Fruit fly (Drosophila melanogaster) whole organism, prepupa: ENCODE data around the gene Gdh.

Experiments used
- Blimp-1 ChIP-seq: fragments of 200-800 bp; sonication (Bioruptor generic); optimal IDR thresholded peaks from 3 replicates; lab custom pipeline; 2017; ENCODE audit warnings: missing biosample characterization, missing genetic modification characterization, mild to moderate bottlenecking, moderate library complexity, missing genetic modification reagents
- CG10631 ChIP-seq: fragments of 200-800 bp; sonication (Bioruptor generic); optimal IDR thresholded peaks from 2 replicates; lab custom pipeline; 2016; ENCODE audit warnings: missing biosample characterization, missing genetic modification characterization
- CG11294 ChIP-seq: fragments of 200-800 bp; sonication (Bioruptor generic); IDR thresholded peaks from 2 replicates; pipeline ENCODE4 v1.3.6; 2022; ENCODE audit warnings: missing biosample characterization, missing genetic modification characterization
- CG11762 ChIP-seq: fragments of 200-800 bp; sonication (Bioruptor generic); optimal IDR thresholded peaks from 3 replicates; lab custom pipeline; 2016; ENCODE audit warnings: missing biosample characterization, missing genetic modification characterization; ENCODE audit not compliant: insufficient read depth
- CG15336 ChIP-seq: fragments of 200-800 bp; sonication (Bioruptor generic); IDR thresholded peaks from 2 replicates; pipeline ENCODE4 v1.3.6; 2022; ENCODE audit warnings: missing biosample characterization, missing genetic modification characterization
- CG1621 ChIP-seq: fragments of 200-800 bp; sonication (Bioruptor generic); optimal IDR thresholded peaks from 3 replicates; lab custom pipeline; 2018; ENCODE audit warnings: missing biosample characterization, mild to moderate bottlenecking, missing genetic modification characterization
- CG16779 ChIP-seq: fragments of 200-800 bp; sonication (Bioruptor generic); optimal IDR thresholded peaks from 3 replicates; lab custom pipeline; 2017; ENCODE audit warnings: missing biosample characterization, mild to moderate bottlenecking, missing genetic modification characterization
- CG31627 ChIP-seq: fragments of 200-800 bp; sonication (Bioruptor generic); optimal IDR thresholded peaks from 3 replicates; lab custom pipeline; 2016; ENCODE audit warnings: missing biosample characterization, missing genetic modification characterization
- CG32006 ChIP-seq: fragments of 200-800 bp; sonication (Bioruptor generic); optimal IDR thresholded peaks from 3 replicates; lab custom pipeline; 2017; ENCODE audit warnings: missing biosample characterization, mild to moderate bottlenecking, missing genetic modification characterization
- CG6163 ChIP-seq: fragments of 200-800 bp; sonication (Bioruptor generic); IDR thresholded peaks from 3 replicates; pipeline ENCODE4 v1.3.6; 2022; ENCODE audit warnings: missing biosample characterization, missing genetic modification characterization
- CG6276 ChIP-seq: fragments of 200-800 bp; sonication (Bioruptor generic); optimal IDR thresholded peaks from 2 replicates; lab custom pipeline; 2017; ENCODE audit warnings: missing biosample characterization, mild to moderate bottlenecking, missing genetic modification characterization
- CG6792 ChIP-seq: fragments of 200-800 bp; sonication (Bioruptor generic); optimal IDR thresholded peaks from 3 replicates; lab custom pipeline; 2016; ENCODE audit warnings: missing biosample characterization, missing genetic modification characterization
- CG6808 ChIP-seq: fragments of 200-800 bp; sonication (Bioruptor generic); optimal IDR thresholded peaks from 3 replicates; lab custom pipeline; 2017; ENCODE audit warnings: missing biosample characterization, missing genetic modification characterization, mild to moderate bottlenecking, moderate library complexity, missing genetic modification reagents
- CG6854 ChIP-seq: fragments of 200-800 bp; sonication (Bioruptor generic); optimal IDR thresholded peaks from 2 replicates; lab custom pipeline; 2017; ENCODE audit warnings: missing biosample characterization, mild to moderate bottlenecking, missing genetic modification characterization
- CG8119 ChIP-seq: fragments of 200-800 bp; sonication (Bioruptor generic); IDR thresholded peaks from 3 replicates; pipeline ENCODE4 v1.3.6; 2022; ENCODE audit warnings: missing biosample characterization, missing genetic modification characterization
- CG9139 ChIP-seq: fragments of 200-800 bp; sonication (Bioruptor generic); optimal IDR thresholded peaks from 3 replicates; lab custom pipeline; 2017; ENCODE audit warnings: missing biosample characterization, mild to moderate bottlenecking, missing genetic modification characterization
- Eip75B ChIP-seq: fragments of 200-800 bp; sonication (Bioruptor generic); optimal IDR thresholded peaks from 3 replicates; lab custom pipeline; 2016; ENCODE audit warnings: missing biosample characterization, missing genetic modification characterization
- Eip78C ChIP-seq: fragments of 200-800 bp; sonication (Bioruptor generic); peaks from one replicate; lab custom pipeline; 2016; ENCODE audit warnings: missing biosample characterization, missing genetic modification characterization
- Eip93F ChIP-seq: fragments of 200-800 bp; sonication (Bioruptor generic); optimal IDR thresholded peaks from 2 replicates; lab custom pipeline; 2016; ENCODE audit warnings: missing biosample characterization, mild to moderate bottlenecking, missing genetic modification characterization
- Ets96B ChIP-seq: fragments of 200-800 bp; optimal IDR thresholded peaks from 2 replicates; lab custom pipeline; 2019; ENCODE audit warnings: missing biosample characterization, mild to moderate bottlenecking, missing genetic modification characterization, moderate library complexity
- Hr39 ChIP-seq: fragments of 200-800 bp; sonication (Bioruptor generic); optimal IDR thresholded peaks from 2 replicates; lab custom pipeline; 2016; ENCODE audit warnings: missing biosample characterization, missing genetic modification characterization
- Hr4 ChIP-seq: fragments of 200-800 bp; sonication (Bioruptor generic); optimal IDR thresholded peaks from 3 replicates; lab custom pipeline; 2016; ENCODE audit warnings: missing biosample characterization, missing genetic modification characterization
- Met ChIP-seq: fragments of 200-800 bp; sonication (Bioruptor generic); optimal IDR thresholded peaks from 3 replicates; lab custom pipeline; 2016; ENCODE audit warnings: missing biosample characterization, missing genetic modification characterization
- OdsH ChIP-seq: fragments of 200-800 bp; sonication (Bioruptor generic); optimal IDR thresholded peaks from 3 replicates; lab custom pipeline; 2016; ENCODE audit warnings: missing biosample characterization, missing genetic modification characterization
- Smox ChIP-seq: fragments of 200-800 bp; sonication (Bioruptor generic); optimal IDR thresholded peaks from 3 replicates; lab custom pipeline; 2016; ENCODE audit warnings: missing biosample characterization, missing genetic modification characterization
- Sox102F ChIP-seq: fragments of 200-800 bp; sonication (Bioruptor generic); optimal IDR thresholded peaks from 2 replicates; lab custom pipeline; 2016; ENCODE audit warnings: missing biosample characterization, mild to moderate bottlenecking, missing genetic modification characterization
- Sox14 ChIP-seq: fragments of 200-800 bp; sonication (Bioruptor generic); optimal IDR thresholded peaks from 3 replicates; lab custom pipeline; 2016; ENCODE audit warnings: missing biosample characterization, missing genetic modification characterization
- Sox15 ChIP-seq: fragments of 200-800 bp; sonication (Bioruptor generic); optimal IDR thresholded peaks from 3 replicates; lab custom pipeline; 2016; ENCODE audit warnings: missing biosample characterization, missing genetic modification characterization
- achi ChIP-seq: fragments of 200-800 bp; sonication (Bioruptor generic); optimal IDR thresholded peaks from 3 replicates; lab custom pipeline; 2016; ENCODE audit warnings: missing biosample characterization, missing genetic modification characterization
- cyc ChIP-seq: fragments of 200-800 bp; sonication (Bioruptor generic); optimal IDR thresholded peaks from 3 replicates; lab custom pipeline; 2016; ENCODE audit warnings: missing biosample characterization, missing genetic modification characterization
- dac ChIP-seq: fragments of 200-800 bp; sonication (Bioruptor generic); optimal IDR thresholded peaks from 2 replicates; lab custom pipeline; 2017; ENCODE audit warnings: missing biosample characterization, mild to moderate bottlenecking, missing genetic modification characterization
- dsx ChIP-seq: fragments of 200-800 bp; optimal IDR thresholded peaks from 3 replicates; lab custom pipeline; 2019; ENCODE audit warnings: missing biosample characterization, mild to moderate bottlenecking, missing genetic modification characterization, moderate library complexity; ENCODE audit not compliant: poor library complexity, severe bottlenecking
- eg ChIP-seq: fragments of 200-800 bp; sonication (Bioruptor generic); IDR thresholded peaks from 3 replicates; pipeline ENCODE4 v1.3.6; 2022; ENCODE audit warnings: missing biosample characterization, missing genetic modification characterization
- fd59A ChIP-seq: fragments of 200-800 bp; sonication (Bioruptor generic); optimal IDR thresholded peaks from 2 replicates; lab custom pipeline; 2017; ENCODE audit warnings: missing biosample characterization, mild to moderate bottlenecking, missing genetic modification characterization, missing genetic modification reagents
- fd85E ChIP-seq: fragments of 200-800 bp; sonication (Bioruptor generic); optimal IDR thresholded peaks from 3 replicates; lab custom pipeline; 2016; ENCODE audit warnings: missing biosample characterization, missing genetic modification characterization
- lz ChIP-seq: fragments of 200-800 bp; sonication (Bioruptor generic); optimal IDR thresholded peaks from 3 replicates; lab custom pipeline; 2016; ENCODE audit warnings: missing biosample characterization, missing genetic modification characterization
- net ChIP-seq: fragments of 200-800 bp; sonication (Bioruptor generic); optimal IDR thresholded peaks from 3 replicates; lab custom pipeline; 2016; ENCODE audit warnings: missing biosample characterization, missing genetic modification characterization
- pdm3 ChIP-seq: fragments of 200-800 bp; sonication (Bioruptor generic); optimal IDR thresholded peaks from 3 replicates; lab custom pipeline; 2016; ENCODE audit warnings: missing biosample characterization, missing genetic modification characterization
- salr ChIP-seq, 2 experiments: fragments of 200-800 bp; sonication (Bioruptor generic); optimal IDR thresholded peaks; 3 replicates each; lab custom pipeline; 2016 to 2018; ENCODE audit warnings: missing biosample characterization in 2 of 2, missing genetic modification characterization in 2 of 2, mild to moderate bottlenecking in 1 of 2
- svp ChIP-seq: fragments of 200-800 bp; sonication (Bioruptor generic); peaks from one replicate; lab custom pipeline; 2016; ENCODE audit warnings: missing biosample characterization, missing genetic modification characterization
- topi ChIP-seq: fragments of 200-800 bp; sonication (Bioruptor generic); optimal IDR thresholded peaks from 3 replicates; lab custom pipeline; 2016; ENCODE audit warnings: missing biosample characterization, missing genetic modification characterization
- vri ChIP-seq: fragments of 200-800 bp; sonication (Bioruptor generic); optimal IDR thresholded peaks from 3 replicates; lab custom pipeline; 2016; ENCODE audit warnings: missing biosample characterization, mild to moderate bottlenecking, missing genetic modification characterization

Gene Gdh

dm6 chr3R:23939921-23940839, 2.7 kb downstream of the Gdh start (continued):
- TF ChIP-seq Eip93F (GFP tag; lab: Kevin White, UChicago) (no peak), CG6276 (GFP tag; lab: Kevin White, UChicago) (peak; percentile 3), CG16779 (tag; lab: Kevin White, UChicago) (peak; percentile 40), CG6792 (GFP tag; lab: Kevin White, UChicago) (no peak), CG11294 (GFP tag; lab: Robert Waterston, UW) (no peak)
- TF ChIP-seq, all 60 proteins: peak for 14

- TF ChIP-seq Eip78C (peak; percentile 17), OdsH (GFP tag; lab: Kevin White, UChicago) (no peak), CG15336 (GFP tag; lab: Robert Waterston, UW) (0 out of 2 replicates have a peak, but pooled peaks have one; percentile 8), vri (GFP tag; lab: Kevin White, UChicago) (peak; percentile 84)
Measured at dm6 chr3R:23938564-23939122, 4.3 kb downstream of the Gdh start.

- TF ChIP-seq pdm3 (GFP tag; lab: Kevin White, UChicago) (peak; percentile 98), fd85E (GFP tag; lab: Kevin White, UChicago) (no peak), Ets96B (tag; lab: Kevin White, UChicago) (peak; percentile 96), Eip78C (peak; percentile 99), Met (GFP tag; lab: Kevin White, UChicago) (peak; percentile 97), achi (peak; percentile 98), CG6854 (GFP tag; lab: Kevin White, UChicago) (peak; percentile 87), Hr4 (peak; percentile 97), topi (peak; percentile 96), Sox14 (GFP tag; lab: Kevin White, UChicago) (peak; percentile 98), Sox102F (GFP tag; lab: Kevin White, UChicago) (peak; percentile 97), Smox (GFP tag; lab: Kevin White, UChicago) (peak; percentile 96), CG6792 (GFP tag; lab: Kevin White, UChicago) (peak; percentile 96), CG1621 (tag; lab: Kevin White, UChicago) (peak; percentile 97), fd59A (GFP tag; lab: Kevin White, UChicago) (peak; percentile 94), salr (GFP tag; optimal IDR thresholded peaks at IDR 0.05; lab: Kevin White, UChicago) (peak; percentile 96), CG6808 (GFP tag; lab: Kevin White, UChicago) (peak; percentile 94), dac (GFP tag; lab: Kevin White, UChicago) (peak; percentile 94), CG10631 (GFP tag; lab: Kevin White, UChicago) (peak; percentile 96), dsx (GFP tag; lab: Kevin White, UChicago) (peak; percentile 93), svp (peak; percentile 98), Sox15 (peak; percentile 94), CG31627 (GFP tag; lab: Kevin White, UChicago) (peak; percentile 97), OdsH (GFP tag; lab: Kevin White, UChicago) (peak; percentile 98), CG11762 (GFP tag; lab: Kevin White, UChicago) (peak; percentile 96), CG32006 (peak; percentile 96), cyc (GFP tag; lab: Kevin White, UChicago) (peak; percentile 96), lz (GFP tag; lab: Kevin White, UChicago) (peak; percentile 96), CG6163 (GFP tag; lab: Robert Waterston, UW) (peak; percentile 99), CG15336 (GFP tag; lab: Robert Waterston, UW) (peak; percentile 99), Eip75B (peak; percentile 97), CG9139 (GFP tag; lab: Kevin White, UChicago) (peak; percentile 87), Hr39 (GFP tag; lab: Kevin White, UChicago) (peak; percentile 97), eg (GFP tag; lab: Robert Waterston, UW) (peak; percentile 99), Blimp-1 (GFP tag; lab: Kevin White, UChicago) (peak; percentile 72), net (peak; percentile 99), CG8119 (GFP tag; lab: Robert Waterston, UW) (peak; percentile 97)
Measured at dm6 chr3R:23933684-23934575, 9.0 kb downstream of the Gdh start, which contains the start of gene CG5854. Gene CG5854 (plus strand): TSS chr3R:23933912.
